Worm (Caenorhabditis elegans): Measurements from ENCODE around the gene dnj-10.

dnj-10 gene

DNA sequence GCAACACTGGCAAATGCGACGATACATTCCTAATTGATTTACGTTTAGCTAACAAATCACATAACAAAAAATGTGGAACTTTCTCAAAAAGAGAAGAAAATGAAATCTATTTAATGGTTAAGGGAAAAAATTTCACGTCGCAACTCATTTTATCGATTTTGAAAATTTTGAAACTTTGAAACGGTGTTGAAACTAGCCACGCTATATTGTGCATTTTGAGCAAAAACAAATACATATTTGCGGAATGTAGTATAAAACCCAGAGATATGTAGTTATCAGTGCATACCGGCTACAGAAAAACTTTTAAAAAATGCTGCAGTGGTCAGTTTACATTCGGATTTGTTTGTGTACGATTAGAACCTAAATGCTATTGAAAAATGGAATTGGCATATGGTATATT lies 37.3 kb upstream of the dnj-10 start, which contains the start of gene C06E1.7:
TSS of gene C06E1.7 (minus strand) at position 101 of the 400 bp plus-strand sequence.
- no peak for TF ChIP-seq ZK546.5 (tag; optimal IDR thresholded peaks at IDR 0.05)
- no peak for TF ChIP-seq dpl-1 (GFP tag; optimal IDR thresholded peaks at IDR 0.05)
- TF ChIP-seq ZK337.2 (GFP tag; IDR thresholded peaks at IDR 0.05), result no peak
- no peak for TF ChIP-seq lin-29 (GFP tag; IDR thresholded peaks at IDR 0.05)
- no peak for TF ChIP-seq fkh-10 (GFP tag; optimal IDR thresholded peaks at IDR 0.05)
- TF ChIP-seq php-3 (GFP tag; IDR thresholded peaks at IDR 0.05), result no peak
- no peak for TF ChIP-seq lir-3 (tag; optimal IDR thresholded peaks at IDR 0.05)

ce11 chrIII:8594088-8594487 lies 36.9 kb upstream of the dnj-10 start:
- TF ChIP-seq nhr-28 (tag; optimal IDR thresholded peaks at IDR 0.05) (peak; percentile 90), aha-1 (tag) (peak; percentile 89), dmd-6 (GFP tag; IDR thresholded peaks at IDR 0.05) (peak; percentile 59; the same call in 1 of the 2 replicates), nhr-48 (tag; optimal IDR thresholded peaks at IDR 0.05) (no peak), pqm-1 (tag; optimal IDR thresholded peaks at IDR 0.05) (peak; percentile 96), nhr-237 (tag; optimal IDR thresholded peaks at IDR 0.05) (no peak), lin-39 (tag; optimal IDR thresholded peaks at IDR 0.05) (no peak), T26A8.4 (GFP tag; IDR thresholded peaks at IDR 0.05) (no peak), zip-2 (tag; optimal IDR thresholded peaks at IDR 0.05) (no peak), lir-3 (tag; optimal IDR thresholded peaks at IDR 0.05) (no peak), daf-16 (GFP tag; optimal IDR thresholded peaks at IDR 0.05) (no peak), daf-16 (tag; optimal IDR thresholded peaks at IDR 0.05) (peak; percentile 35), nhr-41 (GFP tag; IDR thresholded peaks at IDR 0.05) (no peak), daf-8 (GFP tag; IDR thresholded peaks at IDR 0.05) (no peak), hlh-11 (tag; optimal IDR thresholded peaks at IDR 0.05) (peak; percentile 52), nhr-11 (tag; optimal IDR thresholded peaks at IDR 0.05) (no peak), dve-1 (tag; optimal IDR thresholded peaks at IDR 0.05; ENCODE audit: insufficient read depth) (no peak), fos-1 (tag; optimal IDR thresholded peaks at IDR 0.05) (no peak), aly-2 (tag; optimal IDR thresholded peaks at IDR 0.05) (no peak), Y48G9A.11 (GFP tag; IDR thresholded peaks at IDR 0.05) (no peak), F49E8.2 (tag; optimal IDR thresholded peaks at IDR 0.05; ENCODE audit: borderline replicate concordance) (no peak)

DNA sequence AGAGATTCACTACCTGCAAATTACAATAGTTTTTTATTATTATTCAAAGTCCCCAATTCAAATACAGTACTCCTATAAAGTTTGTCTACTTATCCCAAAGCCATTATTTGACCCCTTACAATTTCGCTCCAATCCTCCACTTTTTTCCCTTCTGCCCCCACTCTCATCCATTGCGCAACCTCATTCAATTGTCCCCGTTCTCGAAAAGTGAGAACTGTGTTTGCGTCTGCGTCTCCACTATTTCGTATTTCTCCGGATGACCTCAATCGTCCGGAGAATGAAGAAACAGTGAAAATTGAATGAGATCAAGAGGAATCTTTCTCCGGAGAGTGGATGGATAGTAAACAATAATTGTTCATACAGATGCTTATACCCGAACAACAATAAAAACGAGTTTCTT lies 34.3 kb upstream of the dnj-10 start:
- peak; percentile 38 for TF ChIP-seq aha-1 (tag)
- TF ChIP-seq ceh-20 (GFP tag; IDR thresholded peaks at IDR 0.05), result no peak
- no peak for TF ChIP-seq Y105C5A.15 (GFP tag; IDR thresholded peaks at IDR 0.05)
- no peak for TF ChIP-seq nhr-28 (tag; optimal IDR thresholded peaks at IDR 0.05)
- TF ChIP-seq dve-1 (tag; optimal IDR thresholded peaks at IDR 0.05; ENCODE audit: insufficient read depth), result no peak

ce11 chrIII:8597770-8598169 lies 33.2 kb upstream of the dnj-10 start, which contains the start of gene ztf-30:
TSS of gene ztf-30 (minus strand) at chrIII:8597870.
- TF ChIP-seq attf-4 (tag; optimal IDR thresholded peaks at IDR 0.05), result no peak
- TF ChIP-seq dmd-8 (GFP tag; IDR thresholded peaks at IDR 0.05), result no peak
- TF ChIP-seq mxl-2 (GFP tag; conservative IDR thresholded peaks at IDR 0.05), result no peak
- TF ChIP-seq D1046.2 (GFP tag; IDR thresholded peaks at IDR 0.05), result no peak
- no peak for TF ChIP-seq dmd-6 (GFP tag; IDR thresholded peaks at IDR 0.05)
- no peak for TF ChIP-seq zip-2 (tag; optimal IDR thresholded peaks at IDR 0.05)
- no peak for TF ChIP-seq aha-1 (tag)
- no peak for TF ChIP-seq daf-12 (tag; optimal IDR thresholded peaks at IDR 0.05)

ce11 chrIII:8598961-8599360 lies 32.0 kb upstream of the dnj-10 start:
- TF ChIP-seq nhr-25 (tag; optimal IDR thresholded peaks at IDR 0.05; ENCODE audit: borderline replicate concordance, insufficient read depth), result peak; percentile 26
- no peak for TF ChIP-seq snpc-4 (tag; optimal IDR thresholded peaks at IDR 0.05)
- TF ChIP-seq dmd-9 (GFP tag; IDR thresholded peaks at IDR 0.05), result no peak
- peak; percentile 38 for TF ChIP-seq nhr-28 (tag; optimal IDR thresholded peaks at IDR 0.05)
- peak; percentile 4 for TF ChIP-seq hlh-11 (tag; optimal IDR thresholded peaks at IDR 0.05)
- peak in 1 of 2 experiments; percentile 50 for TF ChIP-seq unc-62 (GFP tag; optimal IDR thresholded peaks at IDR 0.05 in 1 of 2)
- no peak for TF ChIP-seq unc-62 (tag; optimal IDR thresholded peaks at IDR 0.05)
- peak; percentile 1 for TF ChIP-seq aha-1 (tag)

Data from whole organism, L4 larva.